Fruit fly (Drosophila melanogaster): Measurements from ENCODE around the gene CG5280.
A peak's percentile ranks its signal among the peaks of the same experiment; 100 is the strongest.

The CG5280 gene

dm6 chr3L:9020436-9021370 lies 30.7 kb upstream of the CG5280 start:
- TF ChIP-seq CG7786 (GFP tag; optimal IDR thresholded peaks at IDR 0.05) (no peak), aop (GFP tag; IDR thresholded peaks at IDR 0.05) (no peak), CG7745 (tag; optimal IDR thresholded peaks at IDR 0.05) (no peak), fd102C (GFP tag; optimal IDR thresholded peaks at IDR 0.05) (peak; percentile 66), CG15696 (tag; optimal IDR thresholded peaks at IDR 0.05) (peak; percentile 51), Dbx (GFP tag; IDR thresholded peaks at IDR 0.05) (0 out of 3 replicates have a peak, but pooled peaks have one; percentile 17), disco-r (GFP tag; optimal IDR thresholded peaks at IDR 0.05) (no peak), Dref (GFP tag; IDR thresholded peaks at IDR 0.05) (0 out of 2 replicates have a peak, but pooled peaks have one; percentile 19), CG2678 (tag; optimal IDR thresholded peaks at IDR 0.05) (peak; percentile 16), Myb (GFP tag; optimal IDR thresholded peaks at IDR 0.05) (no peak), sens (GFP tag) (peak; percentile 11), stc (GFP tag; IDR thresholded peaks at IDR 0.05) (no peak), Hmr (GFP tag; optimal IDR thresholded peaks at IDR 0.05) (peak; percentile 34), CG17802 (tag; optimal IDR thresholded peaks at IDR 0.05) (no peak), nerfin-1 (tag; optimal IDR thresholded peaks at IDR 0.05) (no peak), Rfx (GFP tag; IDR thresholded peaks at IDR 0.05) (peak; percentile 50; the same call in 1 of the 2 replicates), CG31365 (tag; optimal IDR thresholded peaks at IDR 0.05) (no peak), Ets65A (GFP tag) (peak; percentile 33), CG15479 (GFP tag; optimal IDR thresholded peaks at IDR 0.05) (peak; percentile 76), trem (tag; optimal IDR thresholded peaks at IDR 0.05) (no peak), Lpt (GFP tag; optimal IDR thresholded peaks at IDR 0.05) (no peak), CG6254 (GFP tag; optimal IDR thresholded peaks at IDR 0.05) (no peak), CG32532 (GFP tag; IDR thresholded peaks at IDR 0.05) (no peak), slou (GFP tag; optimal IDR thresholded peaks at IDR 0.05) (no peak), CG5180 (GFP tag; optimal IDR thresholded peaks at IDR 0.05) (no peak), bsh (GFP tag; optimal IDR thresholded peaks at IDR 0.05) (no peak), onecut (GFP tag; IDR thresholded peaks at IDR 0.05) (no peak), lola (GFP tag; optimal IDR thresholded peaks at IDR 0.05) (peak in 1 of 3 experiments; percentile 28), CG13296 (GFP tag; optimal IDR thresholded peaks at IDR 0.05) (no peak), sd (tag; optimal IDR thresholded peaks at IDR 0.05) (peak; percentile 6), ac (GFP tag; optimal IDR thresholded peaks at IDR 0.05) (peak; percentile 27), lbe (GFP tag; optimal IDR thresholded peaks at IDR 0.05) (no peak), lab (GFP tag; optimal IDR thresholded peaks at IDR 0.05) (peak; percentile 51), CG8290 (GFP tag; optimal IDR thresholded peaks at IDR 0.05) (no peak), CG8290 (tag; optimal IDR thresholded peaks at IDR 0.05) (peak in 1 of 2 experiments; percentile 66), sim (GFP tag; IDR thresholded peaks at IDR 0.05) (no peak), crp (GFP tag; optimal IDR thresholded peaks at IDR 0.05) (no peak), Med (GFP tag) (peak; percentile 67), corto (GFP tag; optimal IDR thresholded peaks at IDR 0.05) (no peak), bab2 (GFP tag; optimal IDR thresholded peaks at IDR 0.05) (no peak), CG16863 (GFP tag; optimal IDR thresholded peaks at IDR 0.05) (no peak), CG12299 (tag; optimal IDR thresholded peaks at IDR 0.05) (no peak), zen (tag; optimal IDR thresholded peaks at IDR 0.05) (peak; percentile 98), zfh1 (GFP tag; IDR thresholded peaks at IDR 0.05) (peak; percentile 50; the same call in 1 of the 3 replicates), CG16815 (GFP tag; optimal IDR thresholded peaks at IDR 0.05) (no peak), schlank (tag; optimal IDR thresholded peaks at IDR 0.05) (peak; percentile 0), CG30431 (GFP tag; optimal IDR thresholded peaks at IDR 0.05) (no peak), cwo (GFP tag; optimal IDR thresholded peaks at IDR 0.05) (peak; percentile 26)
